Worm (Caenorhabditis elegans): Measurements from ENCODE around the gene EGAP5.1.

Gene EGAP5.1

DNA sequence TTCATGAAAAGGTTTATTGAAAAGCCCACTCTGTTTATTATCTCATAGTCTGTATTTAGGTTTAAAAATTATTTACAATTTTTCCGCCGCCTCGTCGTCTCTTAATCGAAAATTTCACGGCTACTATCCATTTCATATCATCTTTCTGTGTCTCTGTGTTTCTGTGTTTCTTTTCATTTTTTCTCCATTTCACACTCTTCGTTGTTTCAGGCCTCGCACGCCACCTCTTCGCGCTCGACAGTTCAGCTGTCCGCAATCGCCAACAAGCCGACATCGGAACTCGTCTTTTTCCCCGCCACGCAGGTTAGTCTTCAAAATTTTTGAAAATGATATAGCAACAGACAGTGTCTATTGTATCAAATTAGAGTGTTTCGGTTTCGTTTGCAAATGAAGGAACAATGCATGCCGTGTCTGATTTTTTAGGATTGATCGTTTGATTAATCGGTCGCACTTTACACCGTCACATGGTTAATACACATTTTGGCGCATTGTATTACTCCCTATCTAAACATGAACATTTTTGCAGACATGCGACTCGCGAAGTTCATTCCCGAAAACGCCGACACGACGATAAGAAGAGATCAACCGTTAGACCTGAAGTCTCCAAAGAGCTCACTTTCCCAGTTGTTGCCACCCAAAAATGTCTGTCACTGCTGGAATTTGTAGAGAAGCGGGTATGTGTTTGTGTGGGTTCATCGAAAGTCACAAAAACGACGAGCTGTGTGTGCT, 48.2 kb downstream of the EGAP5.1 start:
- TF ChIP-seq unc-62 (GFP tag; optimal IDR thresholded peaks at IDR 0.05): no peak

DNA sequence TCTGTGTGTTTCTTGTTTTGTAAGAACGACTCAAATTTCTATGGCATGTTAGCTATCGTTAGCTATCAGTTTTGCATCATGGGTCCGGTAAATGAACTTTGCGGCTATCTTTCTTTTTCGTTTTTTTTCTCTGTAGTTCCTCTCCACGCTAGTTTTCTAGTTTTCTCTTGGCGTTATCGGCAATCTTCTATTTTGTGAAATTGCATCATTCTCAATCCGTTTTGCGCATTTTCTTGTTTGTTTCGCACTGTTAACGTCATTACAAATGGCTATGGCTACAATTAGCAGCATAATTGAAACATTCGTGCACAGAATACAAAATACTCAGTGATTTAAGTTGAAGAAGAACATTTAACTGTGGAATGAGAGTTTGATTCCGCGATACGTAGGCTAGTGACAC, 50.2 kb downstream of the EGAP5.1 start:
- TF ChIP-seq unc-62 (GFP tag; optimal IDR thresholded peaks at IDR 0.05): no peak
